Fruit fly (Drosophila melanogaster): ENCODE results near the gene CG8461.

- TF ChIP-seq psq (optimal IDR thresholded peaks at IDR 0.05): no peak
- TF ChIP-seq usp (GFP tag; optimal IDR thresholded peaks at IDR 0.05): no peak
- no peak for TF ChIP-seq EcR (GFP tag; optimal IDR thresholded peaks at IDR 0.05)
These were observed 49.0 kb downstream of the CG8461 start for dm6 chr3R:14464423-14464822.

Data from whole organism.